Fruit fly (Drosophila melanogaster): ENCODE results near the gene rhea.

The rhea gene

dm6 chr3L:8541669-8542068, 3.1 kb upstream of the rhea start:
- TF ChIP-seq fd96Ca (GFP tag; IDR thresholded peaks at IDR 0.05), result no peak
- no peak for TF ChIP-seq gl (tag; optimal IDR thresholded peaks at IDR 0.05)
- no peak for TF ChIP-seq CG8301 (tag; optimal IDR thresholded peaks at IDR 0.05)
- no peak for TF ChIP-seq rn (GFP tag; IDR thresholded peaks at IDR 0.05)
- TF ChIP-seq D1 (tag; optimal IDR thresholded peaks at IDR 0.05), result no peak
- TF ChIP-seq Snoo (tag; optimal IDR thresholded peaks at IDR 0.05), result no peak
- no peak for TF ChIP-seq CG34367 (tag; optimal IDR thresholded peaks at IDR 0.05)
- TF ChIP-seq CG12605 (GFP tag; IDR thresholded peaks at IDR 0.05), result no peak
- TF ChIP-seq Pif1B (GFP tag; optimal IDR thresholded peaks at IDR 0.05), result no peak
- no peak for TF ChIP-seq CG15710 (tag; optimal IDR thresholded peaks at IDR 0.05)
- no peak for TF ChIP-seq CG32121 (GFP tag; IDR thresholded peaks at IDR 0.05)
- TF ChIP-seq EcR (GFP tag; optimal IDR thresholded peaks at IDR 0.05), result no peak
- no peak for TF ChIP-seq CG8159 (tag; optimal IDR thresholded peaks at IDR 0.05)
- TF ChIP-seq CG4496 (GFP tag; IDR thresholded peaks at IDR 0.05), result no peak
- TF ChIP-seq CG13204 (GFP tag; optimal IDR thresholded peaks at IDR 0.05), result no peak
- no peak for TF ChIP-seq CG14655 (GFP tag; optimal IDR thresholded peaks at IDR 0.05)
- TF ChIP-seq CG9948 (tag; optimal IDR thresholded peaks at IDR 0.05), result no peak
- TF ChIP-seq Ets98B (GFP tag; IDR thresholded peaks at IDR 0.05), result no peak
- TF ChIP-seq CG17806 (tag; optimal IDR thresholded peaks at IDR 0.05), result no peak

dm6 chr3L:8542213-8542612, 2.6 kb upstream of the rhea start:
- no peak for TF ChIP-seq CG34367 (tag; optimal IDR thresholded peaks at IDR 0.05)
- no peak for TF ChIP-seq CG13204 (GFP tag; optimal IDR thresholded peaks at IDR 0.05)
- no peak for TF ChIP-seq D1 (tag; optimal IDR thresholded peaks at IDR 0.05)
- TF ChIP-seq fd96Ca (GFP tag; IDR thresholded peaks at IDR 0.05), result no peak
- TF ChIP-seq CG14655 (GFP tag; optimal IDR thresholded peaks at IDR 0.05), result no peak
- TF ChIP-seq CG8301 (tag; optimal IDR thresholded peaks at IDR 0.05), result no peak
- TF ChIP-seq CG9948 (tag; optimal IDR thresholded peaks at IDR 0.05), result no peak

DNA sequence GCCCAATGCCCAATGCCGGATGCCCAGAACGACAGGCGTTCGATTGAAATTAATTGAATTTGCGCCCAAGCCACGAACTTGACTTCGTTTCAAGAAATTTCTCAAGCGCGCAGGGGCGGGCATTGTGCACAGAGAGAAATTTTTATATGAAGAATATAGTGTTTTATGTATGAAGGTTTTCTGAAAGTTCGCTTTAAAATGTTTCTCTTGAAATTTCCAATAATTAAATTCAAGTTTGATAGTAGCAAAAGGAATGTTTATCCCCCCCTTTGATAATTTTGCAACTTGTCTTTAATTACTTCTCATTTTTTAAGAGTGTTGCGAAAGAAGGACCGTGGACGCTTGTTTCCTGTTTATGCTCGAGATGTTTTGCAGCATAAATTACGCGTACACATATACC, 935 bp upstream of the rhea start:
- TF ChIP-seq Ets98B (GFP tag; IDR thresholded peaks at IDR 0.05) (no peak), CG32121 (GFP tag; IDR thresholded peaks at IDR 0.05) (no peak), EcR (GFP tag; optimal IDR thresholded peaks at IDR 0.05) (no peak), CG8301 (tag; optimal IDR thresholded peaks at IDR 0.05) (no peak), rn (GFP tag; IDR thresholded peaks at IDR 0.05) (no peak), Snoo (tag; optimal IDR thresholded peaks at IDR 0.05) (no peak), CG14655 (GFP tag; optimal IDR thresholded peaks at IDR 0.05) (no peak), CG17806 (tag; optimal IDR thresholded peaks at IDR 0.05) (no peak), CG34367 (tag; optimal IDR thresholded peaks at IDR 0.05) (no peak), Pif1A (GFP tag; optimal IDR thresholded peaks at IDR 0.05) (no peak), CG15710 (tag; optimal IDR thresholded peaks at IDR 0.05) (no peak), CG8159 (tag; optimal IDR thresholded peaks at IDR 0.05) (peak; percentile 1), CG10348 (GFP tag; IDR thresholded peaks at IDR 0.05) (no peak), CG9948 (tag; optimal IDR thresholded peaks at IDR 0.05) (peak; percentile 1), CG12605 (GFP tag; IDR thresholded peaks at IDR 0.05) (no peak), fd96Ca (GFP tag; IDR thresholded peaks at IDR 0.05) (no peak), CG4496 (GFP tag; IDR thresholded peaks at IDR 0.05) (no peak), gl (tag; optimal IDR thresholded peaks at IDR 0.05) (no peak), D1 (tag; optimal IDR thresholded peaks at IDR 0.05) (peak; percentile 22), Pif1B (GFP tag; optimal IDR thresholded peaks at IDR 0.05) (no peak), CG13204 (GFP tag; optimal IDR thresholded peaks at IDR 0.05) (no peak)

dm6 chr3L:8545473-8545872, 672 bp downstream of the rhea start:
- TF ChIP-seq EcR (GFP tag; optimal IDR thresholded peaks at IDR 0.05) (peak; percentile 2), Pif1B (GFP tag; optimal IDR thresholded peaks at IDR 0.05) (no peak)

DNA sequence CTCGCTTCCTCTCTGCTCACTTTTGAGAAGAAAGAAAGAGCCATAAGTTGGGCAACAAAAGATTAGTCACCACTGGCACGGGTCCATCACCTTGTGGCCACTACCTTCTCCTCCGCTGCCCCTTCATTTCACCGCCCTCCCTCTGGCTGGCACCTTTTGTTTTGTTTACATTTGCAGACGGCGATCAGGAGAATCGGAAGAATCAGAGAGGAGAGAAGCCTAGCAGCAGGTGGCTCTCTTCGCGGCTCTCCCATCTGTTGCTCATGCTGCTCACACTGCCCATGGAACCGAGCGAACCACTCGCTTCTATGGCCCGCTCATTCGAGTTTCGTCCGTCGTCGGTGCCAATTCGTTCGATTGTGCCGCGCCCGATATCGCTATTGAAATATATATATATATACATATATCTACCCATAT, 1.6 kb downstream of the rhea start:
- peak; percentile 57; the same call in 1 of the 2 replicates for TF ChIP-seq CG12605 (GFP tag; IDR thresholded peaks at IDR 0.05)
- no peak; the same call in 1 of the 3 replicates for TF ChIP-seq fd96Ca (GFP tag; IDR thresholded peaks at IDR 0.05)
- TF ChIP-seq CG4496 (GFP tag; IDR thresholded peaks at IDR 0.05), result peak; percentile 63; the same call in 2 of the 3 replicates
- peak; percentile 59 for TF ChIP-seq Pif1A (GFP tag; optimal IDR thresholded peaks at IDR 0.05)
- TF ChIP-seq CG15710 (tag; optimal IDR thresholded peaks at IDR 0.05), result peak; percentile 18
- TF ChIP-seq D1 (tag; optimal IDR thresholded peaks at IDR 0.05), result no peak
- TF ChIP-seq Ets98B (GFP tag; IDR thresholded peaks at IDR 0.05), result peak; percentile 62
- peak; percentile 57 for TF ChIP-seq gl (tag; optimal IDR thresholded peaks at IDR 0.05)
- TF ChIP-seq CG34367 (tag; optimal IDR thresholded peaks at IDR 0.05), result no peak
- peak; percentile 96 for TF ChIP-seq EcR (GFP tag; optimal IDR thresholded peaks at IDR 0.05)
- peak; percentile 30 for TF ChIP-seq Snoo (tag; optimal IDR thresholded peaks at IDR 0.05)
- TF ChIP-seq CG17806 (tag; optimal IDR thresholded peaks at IDR 0.05), result no peak
- TF ChIP-seq CG8301 (tag; optimal IDR thresholded peaks at IDR 0.05), result no peak
- TF ChIP-seq CG14655 (GFP tag; optimal IDR thresholded peaks at IDR 0.05), result no peak
- peak; percentile 69 for TF ChIP-seq CG32121 (GFP tag; IDR thresholded peaks at IDR 0.05)
- peak; percentile 63 for TF ChIP-seq CG13204 (GFP tag; optimal IDR thresholded peaks at IDR 0.05)
- no peak for TF ChIP-seq CG9948 (tag; optimal IDR thresholded peaks at IDR 0.05)
- peak; percentile 36 for TF ChIP-seq CG8159 (tag; optimal IDR thresholded peaks at IDR 0.05)
- TF ChIP-seq rn (GFP tag; IDR thresholded peaks at IDR 0.05), result no peak
- no peak for TF ChIP-seq CG10348 (GFP tag; IDR thresholded peaks at IDR 0.05)
- TF ChIP-seq Pif1B (GFP tag; optimal IDR thresholded peaks at IDR 0.05), result peak; percentile 67

dm6 chr3L:8547104-8547523, 2.3 kb downstream of the rhea start:
- TF ChIP-seq CG8301 (tag; optimal IDR thresholded peaks at IDR 0.05) (peak; percentile 68), Snoo (tag; optimal IDR thresholded peaks at IDR 0.05) (no peak), CG4496 (GFP tag; IDR thresholded peaks at IDR 0.05) (peak; percentile 77), Pif1A (GFP tag; optimal IDR thresholded peaks at IDR 0.05) (peak; percentile 58), fd96Ca (GFP tag; IDR thresholded peaks at IDR 0.05) (peak; percentile 74), gl (tag; optimal IDR thresholded peaks at IDR 0.05) (no peak), CG8159 (tag; optimal IDR thresholded peaks at IDR 0.05) (peak; percentile 49), CG9948 (tag; optimal IDR thresholded peaks at IDR 0.05) (peak; percentile 65), rn (GFP tag; IDR thresholded peaks at IDR 0.05) (0 out of 2 replicates have a peak, but pooled peaks have one; percentile 39), EcR (GFP tag; optimal IDR thresholded peaks at IDR 0.05) (no peak), CG34367 (tag; optimal IDR thresholded peaks at IDR 0.05) (peak; percentile 17), CG10348 (GFP tag; IDR thresholded peaks at IDR 0.05) (no peak), CG12605 (GFP tag; IDR thresholded peaks at IDR 0.05) (0 out of 2 replicates have a peak, but pooled peaks have one; percentile 21), Ets98B (GFP tag; IDR thresholded peaks at IDR 0.05) (peak; percentile 74), D1 (tag; optimal IDR thresholded peaks at IDR 0.05) (no peak), CG15710 (tag; optimal IDR thresholded peaks at IDR 0.05) (peak; percentile 47), CG17806 (tag; optimal IDR thresholded peaks at IDR 0.05) (peak; percentile 61), CG14655 (GFP tag; optimal IDR thresholded peaks at IDR 0.05) (peak; percentile 74), Pif1B (GFP tag; optimal IDR thresholded peaks at IDR 0.05) (no peak), CG32121 (GFP tag; IDR thresholded peaks at IDR 0.05) (peak; percentile 82), CG13204 (GFP tag; optimal IDR thresholded peaks at IDR 0.05) (no peak)

Data from whole organism, pupa.